Worm (Caenorhabditis elegans): ENCODE data around the gene fipr-14.

Gene fipr-14

ce11 chrIV:10900083-10900482 lies 23.1 kb downstream of the fipr-14 start, which contains the start of gene srlf-30 (continued):
- TF ChIP-seq aptf-2 (GFP tag; conservative IDR thresholded peaks at IDR 0.05) (no peak), ztf-28 (GFP tag; IDR thresholded peaks at IDR 0.05) (no peak)

DNA sequence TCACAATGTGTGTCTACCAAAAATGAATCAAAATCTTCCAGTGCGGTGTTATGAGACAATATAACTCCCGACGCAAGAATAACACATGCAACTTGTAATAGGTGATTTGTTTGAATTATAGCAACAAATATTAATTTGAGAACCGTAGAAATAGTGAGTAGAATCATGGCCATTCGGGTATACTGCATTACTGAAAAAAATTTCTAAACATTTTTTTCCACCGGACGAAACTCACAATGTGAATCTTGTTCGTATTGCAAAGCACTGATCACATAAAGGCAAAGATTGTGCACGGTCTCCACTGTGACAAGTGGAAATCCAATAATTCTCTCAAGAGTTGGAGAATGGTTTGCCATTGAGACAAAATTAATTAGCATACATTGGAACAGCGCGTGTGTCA lies 25.5 kb downstream of the fipr-14 start:
- TF ChIP-seq pbrm-1 (GFP tag; IDR thresholded peaks at IDR 0.05): no peak

DNA sequence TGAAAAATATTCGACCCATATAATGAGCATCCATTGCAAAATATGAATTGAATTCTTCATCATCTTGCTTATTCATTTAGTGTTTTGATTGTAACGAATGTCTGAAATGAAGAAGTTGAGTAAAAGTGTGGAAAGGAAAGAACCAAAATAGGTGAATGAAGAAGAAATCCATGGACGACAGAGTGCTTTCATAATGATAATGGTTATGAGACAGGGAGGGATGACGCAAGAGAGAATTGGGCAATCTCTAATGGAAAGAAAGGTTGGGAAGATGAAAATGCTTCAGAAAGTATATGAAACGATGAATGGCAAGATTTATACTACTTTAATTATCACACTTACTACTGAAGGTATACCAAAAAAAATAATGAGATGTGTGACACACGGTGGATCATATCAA lies 27.3 kb downstream of the fipr-14 start, which contains the start of gene ZK596.3:
ZK596.3 (minus strand) TSS at position 101 of the 400 bp plus-strand sequence.
- no peak for TF ChIP-seq repo-1 (tag; optimal IDR thresholded peaks at IDR 0.05)

ce11 chrIV:10909206-10909605 lies 32.3 kb downstream of the fipr-14 start, which contains the start of gene ZK596.2:
Gene ZK596.2, minus strand, starts transcription at chrIV:10909306.
- no peak for TF ChIP-seq F57A8.1 (GFP tag; optimal IDR thresholded peaks at IDR 0.05)
- TF ChIP-seq T26A5.8 (tag; optimal IDR thresholded peaks at IDR 0.05): no peak
- no peak for TF ChIP-seq nhr-27 (tag; optimal IDR thresholded peaks at IDR 0.05)
- no peak for TF ChIP-seq ceh-91 (GFP tag; IDR thresholded peaks at IDR 0.05)
- no peak for TF ChIP-seq akir-1 (GFP tag; optimal IDR thresholded peaks at IDR 0.05)
- no peak for TF ChIP-seq F55B11.4 (tag; optimal IDR thresholded peaks at IDR 0.05; ENCODE audit: borderline replicate concordance, insufficient read depth)
- no peak for TF ChIP-seq hsf-1 (GFP tag; IDR thresholded peaks at IDR 0.05)
- TF ChIP-seq bed-1 (GFP tag; IDR thresholded peaks at IDR 0.05): no peak
- TF ChIP-seq F39B2.1 (GFP tag; IDR thresholded peaks at IDR 0.05): no peak
- TF ChIP-seq Y56A3A.18 (GFP tag; IDR thresholded peaks at IDR 0.05): no peak
- TF ChIP-seq tlf-1 (GFP tag; optimal IDR thresholded peaks at IDR 0.05): no peak
- TF ChIP-seq lir-1 (GFP tag; conservative IDR thresholded peaks at IDR 0.05): no peak
- no peak for TF ChIP-seq hlh-26 (GFP tag; conservative IDR thresholded peaks at IDR 0.05)
- no peak for TF ChIP-seq dox-1 (GFP tag; IDR thresholded peaks at IDR 0.05)
- no peak for TF ChIP-seq tbp1 (GFP tag; optimal IDR thresholded peaks at IDR 0.05)

ce11 chrIV:10909708-10910107 lies 32.8 kb downstream of the fipr-14 start, which contains the start of gene pyk-2:
Gene pyk-2, plus strand, starts transcription at chrIV:10909913.
- TF ChIP-seq tbp1 (GFP tag; optimal IDR thresholded peaks at IDR 0.05): no peak
- TF ChIP-seq hmg-1.2 (GFP tag; IDR thresholded peaks at IDR 0.05): peak; percentile 62
- no peak for TF ChIP-seq lsy-27 (tag; optimal IDR thresholded peaks at IDR 0.05; ENCODE audit: borderline replicate concordance, insufficient read depth)
- TF ChIP-seq efl-1 (GFP tag; optimal IDR thresholded peaks at IDR 0.05): no peak
- no peak for TF ChIP-seq sdz-38 (tag; optimal IDR thresholded peaks at IDR 0.05)
- no peak for TF ChIP-seq madf-10 (tag; optimal IDR thresholded peaks at IDR 0.05)
- TF ChIP-seq mes-4 (tag; optimal IDR thresholded peaks at IDR 0.05): no peak
- TF ChIP-seq nhr-80 (tag; optimal IDR thresholded peaks at IDR 0.05): peak; percentile 91

DNA sequence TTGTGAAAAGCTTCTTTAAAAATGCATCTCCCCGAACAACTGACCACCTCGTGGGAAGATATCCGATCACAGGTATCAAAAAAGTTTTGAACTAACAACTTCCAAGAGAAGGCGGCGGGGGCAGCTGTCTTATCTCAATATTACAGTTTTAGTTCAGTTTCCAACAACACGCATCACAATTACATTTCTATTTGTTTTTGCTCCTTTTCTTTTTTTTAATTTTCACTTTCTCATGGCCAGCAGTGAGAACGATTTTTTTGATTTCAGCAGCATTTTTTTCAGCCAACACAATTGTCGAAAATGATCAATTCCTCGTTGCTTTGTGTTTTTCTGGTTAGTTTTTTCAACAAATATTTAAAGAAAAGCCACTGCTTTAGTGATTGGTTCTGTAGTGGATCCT lies 36.1 kb downstream of the fipr-14 start, which contains the start of gene ZK593.2:
ZK593.2 (plus strand) TSS at position 301 of the 400 bp plus-strand sequence.
- peak; percentile 59 for TF ChIP-seq repo-1 (tag; optimal IDR thresholded peaks at IDR 0.05)
- no peak for TF ChIP-seq somi-1 (GFP tag; optimal IDR thresholded peaks at IDR 0.05)
- no peak for TF ChIP-seq ztf-25 (GFP tag; IDR thresholded peaks at IDR 0.05)
- TF ChIP-seq F57C9.4 (tag; optimal IDR thresholded peaks at IDR 0.05): no peak
- no peak for TF ChIP-seq B0019.2 (GFP tag; conservative IDR thresholded peaks at IDR 0.05)
